Worm (Caenorhabditis elegans) whole organism, early embryonic: ENCODE measurements around the gene F58D12.3.

Experiments used
- F13C5.2 ChIP-seq: sonication (generic microtip); optimal IDR thresholded peaks from 2 replicates; lab custom pipeline; 2017; ENCODE audit warnings: mild to moderate bottlenecking, missing genetic modification characterization, inconsistent platforms, missing compliant biosample characterization
- ama-1 ChIP-seq: fragments of 150-350 bp; optimal IDR thresholded peaks from 2 replicates; lab custom pipeline; 2014
- ceh-13 ChIP-seq: fragments of 200-800 bp; sonication (Bioruptor generic); optimal IDR thresholded peaks from 2 replicates; lab custom pipeline; 2018; ENCODE audit warnings: mild to moderate bottlenecking, missing genetic modification characterization, missing compliant biosample characterization
- flt-1 ChIP-seq: fragments of 200-800 bp; sonication (Bioruptor generic); IDR thresholded peaks from 2 replicates; pipeline ENCODE4 v1.3.6; 2022; ENCODE audit warnings: missing genetic modification characterization, missing compliant biosample characterization
- sea-1 ChIP-seq: fragments of 200-800 bp; sonication (Bioruptor generic); conservative IDR thresholded peaks from 2 replicates; pipeline ENCODE4 v1.3.6; 2022; ENCODE audit warnings: missing genetic modification characterization, missing compliant biosample characterization
- tbx-37 ChIP-seq: fragments of 200-800 bp; sonication (Bioruptor generic); conservative IDR thresholded peaks from 2 replicates; pipeline ENCODE4 v1.3.6; 2022; ENCODE audit warnings: missing genetic modification reagents, missing genetic modification characterization, missing compliant biosample characterization
- tra-4 ChIP-seq: sonication (generic microtip); optimal IDR thresholded peaks from 2 replicates; lab custom pipeline; 2017; ENCODE audit warnings: missing genetic modification characterization, missing compliant biosample characterization

DNA sequence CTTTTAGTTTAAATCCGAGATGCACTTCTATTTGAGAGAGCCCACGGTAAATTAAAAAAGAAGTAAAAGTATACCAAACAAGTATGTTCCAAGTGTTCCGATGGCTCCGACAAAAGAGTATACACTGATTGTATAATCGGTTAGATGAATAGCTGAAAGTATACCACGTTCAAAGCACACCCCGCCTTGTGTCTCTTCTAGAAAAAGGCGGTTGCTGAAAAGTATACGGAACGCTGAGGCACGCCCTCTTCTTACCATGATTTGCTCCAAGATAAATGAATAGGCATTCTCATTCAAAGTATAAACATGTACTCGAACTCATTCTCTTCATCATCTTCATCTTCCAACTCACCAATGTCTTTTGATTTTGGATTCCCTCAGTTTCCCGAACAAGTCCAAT lies 43.2 kb upstream of the F58D12.3 start, which contains the start of gene end-3:
- no peak for TF ChIP-seq ceh-13 (GFP tag; lab: Kevin White, UChicago)
- no peak for TF ChIP-seq ama-1
- no peak for TF ChIP-seq flt-1 (GFP tag; lab: Robert Waterston, UW)
- TF ChIP-seq sea-1 (GFP tag; lab: Robert Waterston, UW) = no peak
- TF ChIP-seq tbx-37 = no peak
- no peak for TF ChIP-seq tra-4 (tag; lab: Kevin White, UChicago)
- TF ChIP-seq F13C5.2 (tag; lab: Kevin White, UChicago) = no peak
